Worm (Caenorhabditis elegans) whole organism, L4 larva: ENCODE measurements around the gene F53H2.1.

Source experiments
- F10B5.3 ChIP-seq: sonication (generic microtip); optimal IDR thresholded peaks from 2 replicates; lab custom pipeline; 2016; ENCODE audit warnings: mild to moderate bottlenecking, missing genetic modification characterization, missing compliant biosample characterization
- F49E8.2 ChIP-seq: sonication (generic microtip); optimal IDR thresholded peaks from 2 replicates; lab custom pipeline; 2016; ENCODE audit warnings: missing compliant biosample characterization, mild to moderate bottlenecking, missing genetic modification characterization, borderline replicate concordance
- T26A8.4 ChIP-seq: fragments of 200-800 bp; sonication (Bioruptor generic); IDR thresholded peaks from 2 replicates; pipeline ENCODE4 v1.3.6; 2022; ENCODE audit warnings: missing genetic modification characterization, missing compliant biosample characterization
- Y105C5A.15 ChIP-seq: fragments of 200-800 bp; sonication (Bioruptor generic); IDR thresholded peaks from 2 replicates; pipeline ENCODE4 v1.3.6; 2022; ENCODE audit warnings: missing genetic modification characterization, missing compliant biosample characterization
- Y5F2A.4 ChIP-seq: fragments of 200-800 bp; sonication (Bioruptor generic); optimal IDR thresholded peaks from 2 replicates; lab custom pipeline; 2018; ENCODE audit warnings: mild to moderate bottlenecking, missing genetic modification characterization, missing compliant biosample characterization
- aha-1 ChIP-seq: fragments of 150-350 bp; peaks from one replicate; lab custom pipeline; 2014; ENCODE audit warnings: missing biosample characterization, missing genetic modification characterization
- ama-1 ChIP-seq: fragments of 150-350 bp; optimal IDR thresholded peaks from 2 replicates; lab custom pipeline; 2014; ENCODE audit warnings: inconsistent platforms, mixed read lengths
- ceh-20 ChIP-seq: fragments of 200-800 bp; sonication (Bioruptor generic); IDR thresholded peaks from 2 replicates; pipeline ENCODE4 v1.3.6; 2022; ENCODE audit warnings: missing genetic modification reagents, missing genetic modification characterization, missing compliant biosample characterization
- ceh-28 ChIP-seq: fragments of 150-350 bp; optimal IDR thresholded peaks from 2 replicates; lab custom pipeline; 2014; ENCODE audit warnings: missing biosample characterization, missing genetic modification reagents, missing genetic modification characterization
- ceh-82 ChIP-seq: sonication (generic microtip); optimal IDR thresholded peaks from 2 replicates; lab custom pipeline; 2017; ENCODE audit warnings: missing biosample characterization, missing genetic modification characterization
- cey-2 ChIP-seq: sonication (generic microtip); optimal IDR thresholded peaks from 3 replicates; lab custom pipeline; 2017; ENCODE audit warnings: missing genetic modification characterization, mild to moderate bottlenecking, missing compliant biosample characterization, antibody characterized with exemption, borderline replicate concordance; ENCODE audit not compliant: insufficient read depth
- daf-16 ChIP-seq, 3 experiments: sonication (generic microtip); optimal IDR thresholded peaks; 2 replicates each; lab custom pipeline; 2016 to 2017; ENCODE audit warnings: missing genetic modification characterization in 3 of 3, missing genetic modification reagents in 3 of 3, mild to moderate bottlenecking in 2 of 3, missing compliant biosample characterization in 2 of 3, missing biosample characterization in 1 of 3, moderate library complexity in 1 of 3
- dmd-6 ChIP-seq: fragments of 200-800 bp; sonication (Bioruptor generic); IDR thresholded peaks from 2 replicates; pipeline ENCODE4 v1.3.6; 2022; ENCODE audit warnings: missing genetic modification reagents, missing genetic modification characterization, missing compliant biosample characterization
- dve-1 ChIP-seq: sonication (generic microtip); optimal IDR thresholded peaks from 2 replicates; lab custom pipeline; 2017; ENCODE audit warnings: antibody characterized with exemption, mild to moderate bottlenecking, missing genetic modification characterization, missing compliant biosample characterization; ENCODE audit not compliant: insufficient read depth
- fkh-10 ChIP-seq: fragments of 150-350 bp; optimal IDR thresholded peaks from 2 replicates; lab custom pipeline; 2014; ENCODE audit warnings: missing biosample characterization, missing genetic modification reagents, missing genetic modification characterization
- gei-8 ChIP-seq: fragments of 200-800 bp; sonication (Bioruptor generic); optimal IDR thresholded peaks from 2 replicates; lab custom pipeline; 2018; ENCODE audit warnings: mild to moderate bottlenecking, missing genetic modification characterization, missing compliant biosample characterization
- hif-1 ChIP-seq, 2 experiments: sonication (generic microtip); optimal IDR thresholded peaks; 2 replicates each; lab custom pipeline; 2016 to 2017; ENCODE audit warnings: missing compliant biosample characterization in 2 of 2, missing genetic modification characterization in 2 of 2, missing genetic modification reagents in 2 of 2, missing genotype in 2 of 2, mild to moderate bottlenecking in 1 of 2
- hlh-11 ChIP-seq: fragments of 200-800 bp; sonication (Bioruptor generic); optimal IDR thresholded peaks from 2 replicates; lab custom pipeline; 2018; ENCODE audit warnings: mild to moderate bottlenecking, missing genetic modification characterization, missing compliant biosample characterization
- hlh-30 ChIP-seq: sonication (generic microtip); optimal IDR thresholded peaks from 2 replicates; lab custom pipeline; 2017; ENCODE audit warnings: antibody characterized with exemption, mild to moderate bottlenecking, missing genetic modification characterization, missing compliant biosample characterization; ENCODE audit not compliant: insufficient read depth
- lim-7 ChIP-seq: fragments of 200-800 bp; sonication (Bioruptor generic); IDR thresholded peaks from 2 replicates; pipeline ENCODE4 v1.3.6; 2022; ENCODE audit warnings: missing genetic modification characterization, missing compliant biosample characterization
- lin-1 ChIP-seq: fragments of 200-800 bp; sonication (Bioruptor generic); IDR thresholded peaks from 2 replicates; pipeline ENCODE4 v1.3.6; 2022; ENCODE audit warnings: missing genetic modification reagents, missing genetic modification characterization, missing compliant biosample characterization
- lin-13 ChIP-seq: fragments of 150-350 bp; optimal IDR thresholded peaks from 2 replicates; lab custom pipeline; 2014; ENCODE audit warnings: missing biosample characterization, missing genetic modification reagents, missing genetic modification characterization
- lin-39 ChIP-seq: fragments of 150-350 bp; optimal IDR thresholded peaks from 2 replicates; lab custom pipeline; 2014; ENCODE audit warnings: missing biosample characterization, missing genetic modification reagents, missing genetic modification characterization
- lsy-2 ChIP-seq, 2 experiments: fragments of 150-350 bp in 1 of 2; sonication (generic microtip) in 1 of 2; optimal IDR thresholded peaks; 2 replicates each; lab custom pipeline; 2014 to 2017; ENCODE audit warnings: missing biosample characterization in 2 of 2, missing genetic modification characterization in 2 of 2
- madf-5 ChIP-seq, 2 experiments: fragments of 200-800 bp; sonication (Bioruptor generic); IDR thresholded peaks; 2 replicates each; pipeline ENCODE4 v1.3.6; 2022; ENCODE audit warnings: missing compliant biosample characterization in 2 of 2, missing genetic modification characterization in 2 of 2
- mdl-1 ChIP-seq, 2 experiments: fragments of 150-350 bp in 1 of 2; sonication (generic microtip) in 1 of 2; optimal IDR thresholded peaks; 2 replicates each; lab custom pipeline; 2014 to 2017; ENCODE audit warnings: missing biosample characterization in 2 of 2, missing genetic modification characterization in 2 of 2
- mdt-29 ChIP-seq: fragments of 200-800 bp; sonication (Bioruptor generic); IDR thresholded peaks from 2 replicates; pipeline ENCODE4 v1.3.6; 2022; ENCODE audit warnings: missing genetic modification reagents, missing genetic modification characterization, missing compliant biosample characterization
- mes-2 ChIP-seq: sonication (generic microtip); optimal IDR thresholded peaks from 2 replicates; lab custom pipeline; 2016; ENCODE audit warnings: missing genotype, mild to moderate bottlenecking, missing genetic modification characterization, missing compliant biosample characterization; ENCODE audit not compliant: poor library complexity, severe bottlenecking
- mxl-3 ChIP-seq: fragments of 200-800 bp; sonication (Bioruptor generic); optimal IDR thresholded peaks from 2 replicates; lab custom pipeline; 2018; ENCODE audit warnings: mild to moderate bottlenecking, missing genetic modification characterization, missing compliant biosample characterization
- nhr-10 ChIP-seq: fragments of 150-350 bp; optimal IDR thresholded peaks from 2 replicates; lab custom pipeline; 2014; ENCODE audit warnings: missing biosample characterization, missing genetic modification characterization
- nhr-102 ChIP-seq: sonication (generic microtip); optimal IDR thresholded peaks from 2 replicates; lab custom pipeline; 2016; ENCODE audit warnings: mild to moderate bottlenecking, missing genetic modification characterization, moderate library complexity, missing compliant biosample characterization
- nhr-28 ChIP-seq: fragments of 150-350 bp; optimal IDR thresholded peaks from 2 replicates; lab custom pipeline; 2014; ENCODE audit warnings: missing biosample characterization, missing genetic modification characterization
- nhr-48 ChIP-seq: sonication (generic microtip); optimal IDR thresholded peaks from 2 replicates; lab custom pipeline; 2016; ENCODE audit warnings: mild to moderate bottlenecking, missing genetic modification characterization, missing compliant biosample characterization
- nhr-6 ChIP-seq: fragments of 150-350 bp; optimal IDR thresholded peaks from 2 replicates; lab custom pipeline; 2014; ENCODE audit warnings: missing biosample characterization, missing genetic modification characterization
- nhr-77 ChIP-seq: fragments of 150-350 bp; optimal IDR thresholded peaks from 2 replicates; lab custom pipeline; 2014; ENCODE audit warnings: missing biosample characterization, missing genetic modification characterization
- pha-4 ChIP-seq, 2 experiments: fragments of 150-350 bp in 1 of 2; fragments of 200-800 bp in 1 of 2; sonication (Bioruptor generic) in 1 of 2; IDR thresholded peaks in 1 of 2; optimal IDR thresholded peaks in 1 of 2; 2 replicates each; pipeline versions ENCODE4 v1.3.6 to Lab custom; 2014 to 2022; ENCODE audit warnings: missing genetic modification characterization in 2 of 2, missing genetic modification reagents in 2 of 2, missing biosample characterization in 1 of 2, missing compliant biosample characterization in 1 of 2
- php-3 ChIP-seq: fragments of 200-800 bp; sonication (Bioruptor generic); IDR thresholded peaks from 2 replicates; pipeline ENCODE4 v1.3.6; 2022; ENCODE audit warnings: missing genetic modification reagents, missing genetic modification characterization, missing compliant biosample characterization
- pqm-1 ChIP-seq: sonication (generic microtip); optimal IDR thresholded peaks from 2 replicates; lab custom pipeline; 2017; ENCODE audit warnings: missing biosample characterization, missing genetic modification characterization
- set-16 ChIP-seq: fragments of 200-800 bp; sonication (Bioruptor generic); IDR thresholded peaks from 2 replicates; pipeline ENCODE4 v1.3.6; 2022; ENCODE audit warnings: missing genetic modification reagents, missing genetic modification characterization, missing compliant biosample characterization
- tra-1 ChIP-seq: fragments of 200-800 bp; sonication (Bioruptor generic); IDR thresholded peaks from 2 replicates; pipeline ENCODE4 v1.3.6; 2022; ENCODE audit warnings: missing genetic modification reagents, missing genetic modification characterization, missing compliant biosample characterization
- unc-39 ChIP-seq: sonication (generic microtip); optimal IDR thresholded peaks from 2 replicates; lab custom pipeline; 2017; ENCODE audit warnings: missing biosample characterization, missing genetic modification characterization
- unc-62 ChIP-seq, 3 experiments: fragments of 150-350 bp in 1 of 3; sonication (generic microtip); optimal IDR thresholded peaks in 2 of 3; peaks in 1 of 3; 1 replicate in 1 of 3; 2 replicates in 2 of 3; lab custom pipeline; 2014 to 2017; ENCODE audit warnings: missing biosample characterization in 3 of 3, missing genetic modification characterization in 3 of 3, missing genetic modification reagents in 3 of 3, missing genotype in 1 of 3
- zag-1 ChIP-seq: fragments of 150-350 bp; optimal IDR thresholded peaks from 2 replicates; lab custom pipeline; 2014; ENCODE audit warnings: missing biosample characterization, missing genetic modification characterization
- zfp-2 ChIP-seq: sonication (generic microtip); optimal IDR thresholded peaks from 2 replicates; lab custom pipeline; 2016; ENCODE audit warnings: mild to moderate bottlenecking, missing genetic modification characterization, missing compliant biosample characterization
- ztf-7 ChIP-seq: fragments of 150-350 bp; optimal IDR thresholded peaks from 2 replicates; lab custom pipeline; 2014; ENCODE audit warnings: missing biosample characterization, missing genetic modification characterization

The F53H2.1 gene

ce11 chrV:20413426-20413825 lies 25.9 kb downstream of the F53H2.1 start:
- TF ChIP-seq mdl-1 (tag; optimal IDR thresholded peaks at IDR 0.05; lab: Kevin White, UChicago) = peak in 1 of 2 experiments; percentile 46
- peak; percentile 30 for TF ChIP-seq aha-1
- peak; percentile 62 for TF ChIP-seq mxl-3 (GFP tag; lab: Kevin White, UChicago)
- TF ChIP-seq ceh-20 (GFP tag; lab: Robert Waterston, UW) = 0 out of 2 replicates have a peak, but pooled peaks have one; percentile 39
- no peak for TF ChIP-seq F10B5.3 (tag; lab: Kevin White, UChicago)
- TF ChIP-seq lsy-2 (tag; optimal IDR thresholded peaks at IDR 0.05; lab: Kevin White, UChicago) = peak in 1 of 2 experiments; percentile 15
- TF ChIP-seq cey-2 = peak; percentile 33
- peak; percentile 95 for TF ChIP-seq lin-1
- peak; percentile 54 for TF ChIP-seq ztf-7
- TF ChIP-seq F49E8.2 = no peak
- no peak for TF ChIP-seq zag-1 (tag; lab: Kevin White, UChicago)
- peak; percentile 16; the same call in 1 of the 2 replicates for TF ChIP-seq set-16 (GFP tag; lab: Robert Waterston, UW)
- TF ChIP-seq nhr-48 (tag; lab: Kevin White, UChicago) = peak; percentile 38
- TF ChIP-seq pqm-1 (tag; lab: Kevin White, UChicago) = peak; percentile 47
- TF ChIP-seq pha-4 (GFP tag; IDR thresholded peaks at IDR 0.05; lab: Robert Waterston, UW) = no peak
- no peak for TF ChIP-seq pha-4 (tag; optimal IDR thresholded peaks at IDR 0.05; lab: Kevin White, UChicago)
- no peak for TF ChIP-seq mdt-29 (GFP tag; lab: Robert Waterston, UW)
- TF ChIP-seq nhr-102 (tag; lab: Kevin White, UChicago) = peak; percentile 28
- TF ChIP-seq nhr-10 = no peak
- TF ChIP-seq dmd-6 = peak; percentile 97
- TF ChIP-seq gei-8 = no peak
- TF ChIP-seq daf-16 (GFP tag; optimal IDR thresholded peaks at IDR 0.05; lab: Kevin White, UChicago) = no peak
- TF ChIP-seq daf-16 (tag; optimal IDR thresholded peaks at IDR 0.05; lab: Kevin White, UChicago) = peak; percentile 91
- no peak for TF ChIP-seq nhr-6
- TF ChIP-seq php-3 = peak; percentile 65
- peak; percentile 85 for TF ChIP-seq hlh-30 (tag; lab: Kevin White, UChicago)
- TF ChIP-seq Y5F2A.4 (GFP tag; lab: Kevin White, UChicago) = no peak
- peak; percentile 42 for TF ChIP-seq nhr-77 (tag; lab: Kevin White, UChicago)
- TF ChIP-seq T26A8.4 (GFP tag; lab: Robert Waterston, UW) = 0 out of 2 replicates have a peak, but pooled peaks have one; percentile 26
- TF ChIP-seq ama-1 = peak; percentile 92
- peak; percentile 90 for TF ChIP-seq hlh-11 (tag; lab: Kevin White, UChicago)
- no peak for TF ChIP-seq Y105C5A.15 (GFP tag; lab: Robert Waterston, UW)
- peak; percentile 74 for TF ChIP-seq nhr-28 (tag; lab: Kevin White, UChicago)
- no peak for TF ChIP-seq ceh-82
- no peak for TF ChIP-seq zfp-2 (tag; lab: Kevin White, UChicago)
- TF ChIP-seq lim-7 (GFP tag; lab: Robert Waterston, UW) = no peak
- TF ChIP-seq madf-5 (GFP tag; IDR thresholded peaks at IDR 0.05; lab: Robert Waterston, UW) = no peak
- no peak for TF ChIP-seq ceh-28 (tag; lab: Kevin White, UChicago)
- peak; percentile 63 for TF ChIP-seq lin-13
- TF ChIP-seq dve-1 (tag; lab: Kevin White, UChicago) = peak; percentile 74
- TF ChIP-seq hif-1 (tag; optimal IDR thresholded peaks at IDR 0.05; lab: Kevin White, UChicago) = peak; percentile 13 to 52
- peak; percentile 81 for TF ChIP-seq tra-1 (GFP tag; lab: Robert Waterston, UW)
- TF ChIP-seq, all 104 proteins: peak for 25

ce11 chrV:20413936-20414335 lies 26.4 kb downstream of the F53H2.1 start:
- TF ChIP-seq madf-5 (GFP tag; IDR thresholded peaks at IDR 0.05; lab: Robert Waterston, UW) (no peak), lin-39 (tag; lab: Kevin White, UChicago) (no peak), T26A8.4 (GFP tag; lab: Robert Waterston, UW) (no peak), unc-39 (tag; lab: Kevin White, UChicago) (no peak), nhr-10 (no peak), mes-2 (tag; lab: Kevin White, UChicago) (no peak), fkh-10 (GFP tag; lab: Kevin White, UChicago) (no peak), unc-62 (GFP tag; optimal IDR thresholded peaks at IDR 0.05 in 1 of 2; lab: Kevin White, UChicago) (peak in 1 of 2 experiments; percentile 64), unc-62 (tag; optimal IDR thresholded peaks at IDR 0.05; lab: Kevin White, UChicago) (no peak)
